Fruit fly (Drosophila melanogaster) whole organism, embryonic: ENCODE measurements around the gene Nepl4.
A peak's percentile ranks its signal among the peaks of the same experiment; 100 is the strongest.

ENCODE experiments used
- Aef1 ChIP-seq: fragments of 200-800 bp; sonication (Bioruptor generic); IDR thresholded peaks from 3 replicates; pipeline ENCODE4 v1.3.6; 2022; ENCODE audit warnings: missing biosample characterization, missing genetic modification characterization
- CG11560 ChIP-seq: fragments of 200-800 bp; sonication (Bioruptor generic); IDR thresholded peaks from 3 replicates; pipeline ENCODE4 v1.3.6; 2022; ENCODE audit warnings: missing biosample characterization, missing genetic modification characterization
- CG11696 ChIP-seq: fragments of 200-800 bp; sonication (Bioruptor generic); IDR thresholded peaks from 2 replicates; pipeline ENCODE4 v1.3.6; 2022; ENCODE audit warnings: missing biosample characterization, missing genetic modification characterization
- CG12219 ChIP-seq: fragments of 200-800 bp; sonication (Bioruptor generic); optimal IDR thresholded peaks from 3 replicates; lab custom pipeline; 2018; ENCODE audit warnings: missing biosample characterization, mild to moderate bottlenecking, missing genetic modification characterization
- CG13624 ChIP-seq: fragments of 200-800 bp; sonication (Bioruptor generic); optimal IDR thresholded peaks from 2 replicates; lab custom pipeline; 2016; ENCODE audit warnings: missing biosample characterization, missing genetic modification characterization
- CG13894 ChIP-seq: fragments of 200-800 bp; sonication (Bioruptor generic); optimal IDR thresholded peaks from 3 replicates; lab custom pipeline; 2018; ENCODE audit warnings: missing biosample characterization, mild to moderate bottlenecking, missing genetic modification characterization, moderate library complexity
- CG15011 ChIP-seq: fragments of 200-800 bp; sonication (Bioruptor generic); optimal IDR thresholded peaks from 3 replicates; lab custom pipeline; 2018; ENCODE audit warnings: missing biosample characterization, mild to moderate bottlenecking, missing genetic modification characterization
- CG16815 ChIP-seq: fragments of 200-800 bp; sonication (Bioruptor generic); optimal IDR thresholded peaks from 3 replicates; lab custom pipeline; 2017; ENCODE audit warnings: missing biosample characterization, mild to moderate bottlenecking, missing genetic modification characterization
- CG17361 ChIP-seq: fragments of 200-800 bp; sonication (Bioruptor generic); IDR thresholded peaks from 3 replicates; pipeline ENCODE4 v1.3.6; 2022; ENCODE audit warnings: missing biosample characterization, missing genetic modification characterization
- CG17612 ChIP-seq: fragments of 200-800 bp; sonication (Bioruptor generic); IDR thresholded peaks from 2 replicates; pipeline ENCODE4 v1.3.6; 2022; ENCODE audit warnings: missing biosample characterization, missing genetic modification characterization
- CG17802 ChIP-seq: fragments of 200-800 bp; sonication (Bioruptor generic); optimal IDR thresholded peaks from 2 replicates; lab custom pipeline; 2018; ENCODE audit warnings: missing biosample characterization, mild to moderate bottlenecking, missing genetic modification characterization, moderate library complexity
- CG1792 ChIP-seq: fragments of 200-800 bp; sonication (Bioruptor generic); optimal IDR thresholded peaks from 2 replicates; lab custom pipeline; 2016; ENCODE audit warnings: missing biosample characterization, missing genetic modification characterization
- CG18262 ChIP-seq: fragments of 200-800 bp; optimal IDR thresholded peaks from 3 replicates; lab custom pipeline; 2019; ENCODE audit warnings: missing biosample characterization, mild to moderate bottlenecking, missing genetic modification characterization, moderate library complexity
- CG31224 ChIP-seq: fragments of 200-800 bp; sonication (Bioruptor generic); IDR thresholded peaks from 2 replicates; pipeline ENCODE4 v1.3.6; 2022; ENCODE audit warnings: missing biosample characterization, missing genetic modification characterization
- CG4404 ChIP-seq: fragments of 200-800 bp; sonication (Bioruptor generic); IDR thresholded peaks from 2 replicates; pipeline ENCODE4 v1.3.6; 2022; ENCODE audit warnings: missing biosample characterization, missing genetic modification characterization
- CG4820 ChIP-seq: fragments of 200-800 bp; sonication (Bioruptor generic); optimal IDR thresholded peaks from 3 replicates; lab custom pipeline; 2016; ENCODE audit warnings: missing biosample characterization, missing genetic modification characterization
- CG5180 ChIP-seq: fragments of 200-800 bp; sonication (Bioruptor generic); optimal IDR thresholded peaks from 3 replicates; lab custom pipeline; 2017; ENCODE audit warnings: missing biosample characterization, missing genetic modification characterization, mild to moderate bottlenecking, moderate library complexity, missing genetic modification reagents
- CG6654 ChIP-seq: fragments of 200-800 bp; sonication (Bioruptor generic); optimal IDR thresholded peaks from 2 replicates; lab custom pipeline; 2017; ENCODE audit warnings: missing biosample characterization, mild to moderate bottlenecking, missing genetic modification characterization
- CG8359 ChIP-seq: fragments of 200-800 bp; sonication (Bioruptor generic); optimal IDR thresholded peaks from 2 replicates; lab custom pipeline; 2017; ENCODE audit warnings: missing biosample characterization, mild to moderate bottlenecking, missing genetic modification characterization, borderline replicate concordance
- CG9932 ChIP-seq: fragments of 200-800 bp; sonication (Bioruptor generic); IDR thresholded peaks from 2 replicates; pipeline ENCODE4 v1.3.6; 2022; ENCODE audit warnings: missing biosample characterization, missing genetic modification characterization
- CHES-1-like ChIP-seq: fragments of 200-800 bp; sonication (Bioruptor generic); optimal IDR thresholded peaks from 2 replicates; lab custom pipeline; 2016; ENCODE audit warnings: missing biosample characterization, missing genetic modification characterization
- Gsc ChIP-seq: fragments of 200-800 bp; sonication (Bioruptor generic); IDR thresholded peaks from 2 replicates; pipeline ENCODE4 v1.3.6; 2022; ENCODE audit warnings: missing biosample characterization, missing genetic modification characterization
- Hey ChIP-seq: fragments of 200-800 bp; sonication (Bioruptor generic); optimal IDR thresholded peaks from 3 replicates; lab custom pipeline; 2018; ENCODE audit warnings: missing biosample characterization, mild to moderate bottlenecking, missing genetic modification characterization
- Hr51 ChIP-seq, 2 experiments: fragments of 200-800 bp; sonication (Bioruptor generic); optimal IDR thresholded peaks; 2 replicates in 1 of 2; 3 replicates in 1 of 2; lab custom pipeline; 2016 to 2018; ENCODE audit warnings: missing biosample characterization in 2 of 2, missing genetic modification characterization in 2 of 2, mild to moderate bottlenecking in 1 of 2, moderate library complexity in 1 of 2
- NC2α ChIP-seq: fragments of 200-800 bp; sonication (Bioruptor generic); optimal IDR thresholded peaks from 2 replicates; lab custom pipeline; 2016; ENCODE audit warnings: missing biosample characterization, missing genetic modification characterization
- Nf-YC ChIP-seq: fragments of 200-800 bp; optimal IDR thresholded peaks from 3 replicates; lab custom pipeline; 2019; ENCODE audit warnings: missing biosample characterization, mild to moderate bottlenecking, missing genetic modification characterization, moderate library complexity
- Side ChIP-seq: fragments of 200-800 bp; sonication (Bioruptor generic); optimal IDR thresholded peaks from 2 replicates; lab custom pipeline; 2016; ENCODE audit warnings: missing biosample characterization, missing genetic modification characterization
- Sin3A ChIP-seq: fragments of >200 bp; optimal IDR thresholded peaks from 2 replicates; lab custom pipeline; 2018
- bcd ChIP-seq: fragments of 200-800 bp; sonication (Bioruptor generic); optimal IDR thresholded peaks from 2 replicates; lab custom pipeline; 2017; ENCODE audit warnings: missing biosample characterization, mild to moderate bottlenecking, missing genetic modification characterization
- bigmax ChIP-seq: fragments of 200-800 bp; sonication (Bioruptor generic); optimal IDR thresholded peaks from 2 replicates; lab custom pipeline; 2018; ENCODE audit warnings: missing biosample characterization, mild to moderate bottlenecking, missing genetic modification characterization
- cato ChIP-seq: fragments of 200-800 bp; sonication (Bioruptor generic); optimal IDR thresholded peaks from 2 replicates; lab custom pipeline; 2016; ENCODE audit warnings: missing biosample characterization, missing genetic modification characterization, borderline replicate concordance
- chif ChIP-seq, 2 experiments: fragments of 200-800 bp; sonication (Bioruptor generic); optimal IDR thresholded peaks; 3 replicates each; lab custom pipeline; 2016; ENCODE audit warnings: missing biosample characterization in 2 of 2, missing genetic modification characterization in 2 of 2
- crc ChIP-seq: fragments of 200-800 bp; sonication (Bioruptor generic); optimal IDR thresholded peaks from 2 replicates; lab custom pipeline; 2016; ENCODE audit warnings: missing biosample characterization, missing genetic modification characterization
- esg ChIP-seq: fragments of 200-800 bp; sonication (Bioruptor generic); conservative IDR thresholded peaks from 2 replicates; pipeline ENCODE4 v1.3.6; 2022; ENCODE audit warnings: missing biosample characterization, missing genetic modification characterization
- eve ChIP-seq, 2 experiments: fragments of >200 bp; optimal IDR thresholded peaks; 2 replicates each; lab custom pipeline; 2017; ENCODE audit warnings: missing biosample characterization in 2 of 2, missing genetic modification characterization in 2 of 2
- fd102C ChIP-seq: fragments of 200-800 bp; sonication (Bioruptor generic); optimal IDR thresholded peaks from 2 replicates; lab custom pipeline; 2018; ENCODE audit warnings: missing biosample characterization, mild to moderate bottlenecking, missing genetic modification characterization, moderate library complexity
- fd64A ChIP-seq: fragments of 200-800 bp; sonication (Bioruptor generic); optimal IDR thresholded peaks from 3 replicates; lab custom pipeline; 2018; ENCODE audit warnings: missing biosample characterization, mild to moderate bottlenecking, missing genetic modification characterization
- fu2 ChIP-seq: fragments of 200-800 bp; sonication (Bioruptor generic); optimal IDR thresholded peaks from 2 replicates; lab custom pipeline; 2016; ENCODE audit warnings: missing biosample characterization, missing genetic modification characterization
- ham ChIP-seq: fragments of 200-800 bp; sonication (Bioruptor generic); IDR thresholded peaks from 2 replicates; pipeline ENCODE4 v1.3.6; 2022; ENCODE audit warnings: missing biosample characterization, missing genetic modification characterization
- hkb ChIP-seq, 2 experiments: fragments of 200-800 bp in 1 of 2; fragments of >200 bp in 1 of 2; sonication (Bioruptor generic) in 1 of 2; IDR thresholded peaks in 1 of 2; optimal IDR thresholded peaks in 1 of 2; 2 replicates each; pipeline versions ENCODE4 v1.3.6 to Lab custom; 2017 to 2022; ENCODE audit warnings: missing biosample characterization in 1 of 2, missing genetic modification characterization in 1 of 2
- jigr1 ChIP-seq: fragments of 200-800 bp; sonication (Bioruptor generic); IDR thresholded peaks from 3 replicates; pipeline ENCODE4 v1.3.6; 2022; ENCODE audit warnings: missing biosample characterization, missing genetic modification characterization
- lbe ChIP-seq: fragments of 200-800 bp; sonication (Bioruptor generic); optimal IDR thresholded peaks from 2 replicates; lab custom pipeline; 2016; ENCODE audit warnings: missing biosample characterization, mild to moderate bottlenecking, missing genetic modification characterization
- maf-S ChIP-seq: fragments of 200-800 bp; sonication (Bioruptor generic); optimal IDR thresholded peaks from 2 replicates; lab custom pipeline; 2016; ENCODE audit warnings: missing biosample characterization, missing genetic modification characterization
- nerfin-2 ChIP-seq: fragments of 200-800 bp; sonication (Bioruptor generic); IDR thresholded peaks from 2 replicates; pipeline ENCODE4 v1.3.6; 2022; ENCODE audit warnings: missing biosample characterization, missing genetic modification characterization; ENCODE audit not compliant: partially characterized antibody
- pan ChIP-seq, 4 experiments: fragments of >200 bp in 3 of 4; fragments of 200-800 bp in 1 of 4; sonication (Bioruptor generic) in 1 of 4; optimal IDR thresholded peaks in 3 of 4; IDR thresholded peaks in 1 of 4; 2 replicates each; pipeline versions ENCODE4 v1.3.6 to Lab custom; 2017 to 2022; ENCODE audit warnings: missing biosample characterization in 2 of 4, missing genetic modification characterization in 2 of 4, mixed read lengths in 1 of 4
- pfk ChIP-seq: fragments of 200-800 bp; sonication (Bioruptor generic); optimal IDR thresholded peaks from 2 replicates; lab custom pipeline; 2018; ENCODE audit warnings: missing biosample characterization, mild to moderate bottlenecking, missing genetic modification characterization, moderate library complexity
- pzg ChIP-seq: fragments of 200-800 bp; sonication (Bioruptor generic); optimal IDR thresholded peaks from 3 replicates; lab custom pipeline; 2018; ENCODE audit warnings: missing biosample characterization, mild to moderate bottlenecking, missing genetic modification characterization, moderate library complexity
- tio ChIP-seq: fragments of 200-800 bp; sonication (Bioruptor generic); optimal IDR thresholded peaks from 2 replicates; lab custom pipeline; 2017; ENCODE audit warnings: missing biosample characterization, missing genetic modification characterization, inconsistent platforms
- toy ChIP-seq: fragments of 200-800 bp; sonication (Bioruptor generic); IDR thresholded peaks from 2 replicates; pipeline ENCODE4 v1.3.6; 2022; ENCODE audit warnings: missing biosample characterization, missing genetic modification characterization
- trh ChIP-seq: fragments of 200-800 bp; sonication (Bioruptor generic); optimal IDR thresholded peaks from 2 replicates; lab custom pipeline; 2016; ENCODE audit warnings: missing biosample characterization, missing genetic modification characterization

The Nepl4 gene

DNA sequence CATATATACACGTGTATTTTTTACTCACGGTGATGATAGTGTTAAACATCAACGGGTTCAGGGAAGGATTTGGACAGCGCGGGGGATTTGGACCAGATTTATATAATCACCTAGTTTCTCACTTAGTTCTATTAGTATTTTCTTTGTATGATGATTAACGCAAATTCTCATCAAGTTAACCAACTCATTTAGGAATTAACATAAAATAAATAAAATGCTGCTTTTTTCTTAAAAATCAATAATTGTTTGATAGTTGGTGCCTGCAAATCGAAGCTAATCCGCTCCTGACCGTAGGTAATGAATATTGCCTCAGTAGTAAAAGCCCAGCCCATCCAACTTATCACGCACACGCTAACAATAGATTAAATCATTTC lies 15.9 kb upstream of the Nepl4 start (continued):
- TF ChIP-seq CG17612 (GFP tag; lab: Robert Waterston, UW): peak; percentile 72
- peak; percentile 76 for TF ChIP-seq tio (GFP tag; lab: Kevin White, UChicago)
- TF ChIP-seq crc (GFP tag; lab: Kevin White, UChicago): peak; percentile 78
- TF ChIP-seq Gsc: peak; percentile 63
- TF ChIP-seq NC2α (GFP tag; lab: Kevin White, UChicago): peak; percentile 27
- peak; percentile 84 for TF ChIP-seq CG15011
- TF ChIP-seq fu2 (GFP tag; lab: Kevin White, UChicago): peak; percentile 77
- TF ChIP-seq Aef1: peak; percentile 91
- no peak for TF ChIP-seq CG8359 (GFP tag; lab: Kevin White, UChicago)
- TF ChIP-seq CG1792 (GFP tag; lab: Kevin White, UChicago): peak; percentile 76
- TF ChIP-seq fd102C (GFP tag; lab: Kevin White, UChicago): no peak
- TF ChIP-seq CG11696 (GFP tag; lab: Robert Waterston, UW): 0 out of 2 replicates have a peak, but pooled peaks have one; percentile 44
- peak; percentile 68 for TF ChIP-seq CG12219
- peak; percentile 82 for TF ChIP-seq toy (GFP tag; lab: Robert Waterston, UW)
- TF ChIP-seq hkb (optimal IDR thresholded peaks at IDR 0.05; lab: Kevin White, UChicago): no peak
- peak; percentile 71 for TF ChIP-seq hkb (GFP tag; IDR thresholded peaks at IDR 0.05; lab: Robert Waterston, UW)
- no peak for TF ChIP-seq pan (optimal IDR thresholded peaks at IDR 0.05; lab: Kevin White, UChicago)
- TF ChIP-seq pan (GFP tag; optimal IDR thresholded peaks at IDR 0.05 in 1 of 2, IDR thresholded peaks at IDR 0.05 in 1 of 2): peak in 1 of 2 experiments; percentile 78
- peak; percentile 54 for TF ChIP-seq Side (GFP tag; lab: Kevin White, UChicago)
- no peak for TF ChIP-seq bigmax (GFP tag; lab: Kevin White, UChicago)
- TF ChIP-seq pzg (GFP tag; lab: Kevin White, UChicago): no peak
- TF ChIP-seq nerfin-2 (GFP tag; lab: Robert Waterston, UW): no peak
- peak; percentile 64 for TF ChIP-seq CG5180
- peak; percentile 73 to 78 for TF ChIP-seq chif (GFP tag; optimal IDR thresholded peaks at IDR 0.05; lab: Kevin White, UChicago)
- TF ChIP-seq eve (GFP tag; optimal IDR thresholded peaks at IDR 0.05; lab: Kevin White, UChicago): no peak
- peak; percentile 48 to 89 for TF ChIP-seq Hr51 (GFP tag; optimal IDR thresholded peaks at IDR 0.05; lab: Kevin White, UChicago)
- TF ChIP-seq Hey (tag; lab: Kevin White, UChicago): no peak
- peak; percentile 3 for TF ChIP-seq fd64A (GFP tag; lab: Kevin White, UChicago)
- peak; percentile 41 for TF ChIP-seq trh (GFP tag; lab: Kevin White, UChicago)
- TF ChIP-seq pfk (GFP tag; lab: Kevin White, UChicago): no peak
- peak; percentile 71; the same call in 2 of the 3 replicates for TF ChIP-seq CG17361 (GFP tag; lab: Robert Waterston, UW)
- peak; percentile 88 for TF ChIP-seq CG13894
- peak; percentile 84 for TF ChIP-seq CG31224
- TF ChIP-seq CG18262 (tag; lab: Kevin White, UChicago): peak; percentile 74
- TF ChIP-seq CG13624 (GFP tag; lab: Kevin White, UChicago): peak; percentile 86
- TF ChIP-seq esg: peak; percentile 90
- peak; percentile 76 for TF ChIP-seq Nf-YC (tag; lab: Kevin White, UChicago)
- TF ChIP-seq CG9932 (GFP tag; lab: Robert Waterston, UW): peak; percentile 95
- TF ChIP-seq Sin3A (lab: Kevin White, UChicago): no peak
- peak; percentile 81 for TF ChIP-seq CG16815
- TF ChIP-seq lbe: no peak
- peak; percentile 71 for TF ChIP-seq CG4820 (GFP tag; lab: Kevin White, UChicago)
- peak; percentile 32 for TF ChIP-seq cato (GFP tag; lab: Kevin White, UChicago)
- TF ChIP-seq CG11560 (tag; lab: Robert Waterston, UW): peak; percentile 82
- TF ChIP-seq ham: peak; percentile 51; the same call in 1 of the 2 replicates
- TF ChIP-seq jigr1: peak; percentile 79; the same call in 2 of the 3 replicates
- TF ChIP-seq maf-S: peak; percentile 70
- peak; percentile 84 for TF ChIP-seq bcd
- peak; percentile 60 for TF ChIP-seq CG6654 (GFP tag; lab: Kevin White, UChicago)
- TF ChIP-seq CHES-1-like (GFP tag; lab: Kevin White, UChicago): peak; percentile 83
- peak; percentile 86 for TF ChIP-seq CG4404 (GFP tag; lab: Robert Waterston, UW)
- TF ChIP-seq CG17802: peak; percentile 35
